Worm (Caenorhabditis elegans): ENCODE measurements around the gene nmr-1.

ce11 chrII:5459534-5459933 is 13.1 kb upstream of the nmr-1 start:
- no peak for TF ChIP-seq nhr-11 (tag; optimal IDR thresholded peaks at IDR 0.05)
- no peak for TF ChIP-seq mdl-1 (tag; optimal IDR thresholded peaks at IDR 0.05)
- TF ChIP-seq ceh-16 (tag; optimal IDR thresholded peaks at IDR 0.05): no peak
- TF ChIP-seq nhr-25 (tag; optimal IDR thresholded peaks at IDR 0.05): peak; percentile 38
- no peak for TF ChIP-seq pha-4 (tag; optimal IDR thresholded peaks at IDR 0.05)
- no peak for TF ChIP-seq ztf-11 (tag; optimal IDR thresholded peaks at IDR 0.05)
- TF ChIP-seq aly-2 (tag; optimal IDR thresholded peaks at IDR 0.05): no peak
- TF ChIP-seq nhr-12 (tag; optimal IDR thresholded peaks at IDR 0.05): no peak
- no peak for TF ChIP-seq R02D3.7 (tag; optimal IDR thresholded peaks at IDR 0.05)
- no peak for TF ChIP-seq unc-62 (GFP tag; optimal IDR thresholded peaks at IDR 0.05)
- TF ChIP-seq nhr-237 (tag; optimal IDR thresholded peaks at IDR 0.05): no peak
- no peak for TF ChIP-seq jun-1 (tag; optimal IDR thresholded peaks at IDR 0.05)
- no peak for TF ChIP-seq snpc-4 (tag; optimal IDR thresholded peaks at IDR 0.05)
- no peak for TF ChIP-seq lin-15B (tag; optimal IDR thresholded peaks at IDR 0.05)
